Worm (Caenorhabditis elegans) whole organism, L4 larva: Measurements from ENCODE around the gene Y38E10A.8.

Experiments used
- D1046.2 ChIP-seq: fragments of 200-800 bp; sonication (Bioruptor generic); IDR thresholded peaks from 2 replicates; pipeline ENCODE4 v1.3.6; 2022; ENCODE audit warnings: missing genetic modification characterization, missing compliant biosample characterization
- F49E8.2 ChIP-seq: sonication (generic microtip); optimal IDR thresholded peaks from 2 replicates; lab custom pipeline; 2016; ENCODE audit warnings: missing compliant biosample characterization, mild to moderate bottlenecking, missing genetic modification characterization, borderline replicate concordance
- T20F7.1 ChIP-seq: fragments of 200-800 bp; sonication (Bioruptor generic); optimal IDR thresholded peaks from 2 replicates; lab custom pipeline; 2018; ENCODE audit warnings: mild to moderate bottlenecking, missing genetic modification characterization, missing compliant biosample characterization
- Y48G9A.11 ChIP-seq: fragments of 200-800 bp; sonication (Bioruptor generic); IDR thresholded peaks from 2 replicates; pipeline ENCODE4 v1.3.6; 2022; ENCODE audit warnings: missing genetic modification reagents, missing genetic modification characterization, missing compliant biosample characterization
- Y5F2A.4 ChIP-seq: fragments of 200-800 bp; sonication (Bioruptor generic); optimal IDR thresholded peaks from 2 replicates; lab custom pipeline; 2018; ENCODE audit warnings: mild to moderate bottlenecking, missing genetic modification characterization, missing compliant biosample characterization
- ZK546.5 ChIP-seq, 2 experiments: sonication (generic microtip); optimal IDR thresholded peaks; 2 replicates each; lab custom pipeline; 2017; ENCODE audit warnings: missing biosample characterization in 2 of 2, missing genetic modification characterization in 2 of 2
- aha-1 ChIP-seq: fragments of 150-350 bp; peaks from one replicate; lab custom pipeline; 2014; ENCODE audit warnings: missing biosample characterization, missing genetic modification characterization
- ama-1 ChIP-seq: fragments of 150-350 bp; optimal IDR thresholded peaks from 2 replicates; lab custom pipeline; 2014; ENCODE audit warnings: inconsistent platforms, mixed read lengths
- ceh-32 ChIP-seq: sonication (generic microtip); optimal IDR thresholded peaks from 2 replicates; lab custom pipeline; 2016; ENCODE audit warnings: mild to moderate bottlenecking, missing genetic modification characterization, missing compliant biosample characterization; ENCODE audit not compliant: poor library complexity
- ceh-62 ChIP-seq: sonication (generic microtip); optimal IDR thresholded peaks from 2 replicates; lab custom pipeline; 2017; ENCODE audit warnings: missing biosample characterization, missing genetic modification characterization
- ces-1 ChIP-seq: fragments of 150-350 bp; sonication (generic microtip); optimal IDR thresholded peaks from 4 replicates; lab custom pipeline; 2014; ENCODE audit warnings: missing biosample characterization, missing genetic modification reagents, missing genetic modification characterization
- cey-2 ChIP-seq: sonication (generic microtip); optimal IDR thresholded peaks from 3 replicates; lab custom pipeline; 2017; ENCODE audit warnings: missing genetic modification characterization, mild to moderate bottlenecking, missing compliant biosample characterization, antibody characterized with exemption, borderline replicate concordance; ENCODE audit not compliant: insufficient read depth
- ctbp-1 ChIP-seq: fragments of 200-800 bp; sonication (Bioruptor generic); IDR thresholded peaks from 2 replicates; pipeline ENCODE4 v1.3.6; 2022; ENCODE audit warnings: missing genetic modification reagents, missing genetic modification characterization, missing compliant biosample characterization
- daf-16 ChIP-seq, 3 experiments: sonication (generic microtip); optimal IDR thresholded peaks; 2 replicates each; lab custom pipeline; 2016 to 2017; ENCODE audit warnings: missing genetic modification characterization in 3 of 3, missing genetic modification reagents in 3 of 3, mild to moderate bottlenecking in 2 of 3, missing compliant biosample characterization in 2 of 3, missing biosample characterization in 1 of 3, moderate library complexity in 1 of 3
- daf-19 ChIP-seq: fragments of 200-800 bp; sonication (Bioruptor generic); conservative IDR thresholded peaks from 2 replicates; pipeline ENCODE4 v1.3.6; 2022; ENCODE audit warnings: missing genetic modification characterization, missing compliant biosample characterization
- daf-8 ChIP-seq: fragments of 200-800 bp; sonication (Bioruptor generic); IDR thresholded peaks from 2 replicates; pipeline ENCODE4 v1.3.6; 2022; ENCODE audit warnings: missing genetic modification characterization, missing compliant biosample characterization
- dmd-6 ChIP-seq: fragments of 200-800 bp; sonication (Bioruptor generic); IDR thresholded peaks from 2 replicates; pipeline ENCODE4 v1.3.6; 2022; ENCODE audit warnings: missing genetic modification reagents, missing genetic modification characterization, missing compliant biosample characterization
- egl-27 ChIP-seq: sonication (generic microtip); optimal IDR thresholded peaks from 3 replicates; lab custom pipeline; 2017; ENCODE audit warnings: missing biosample characterization, missing genetic modification reagents, missing genetic modification characterization
- fkh-10 ChIP-seq: fragments of 150-350 bp; optimal IDR thresholded peaks from 2 replicates; lab custom pipeline; 2014; ENCODE audit warnings: missing biosample characterization, missing genetic modification reagents, missing genetic modification characterization
- fos-1 ChIP-seq: fragments of 150-350 bp; optimal IDR thresholded peaks from 2 replicates; lab custom pipeline; 2014; ENCODE audit warnings: missing biosample characterization, missing genetic modification characterization
- gei-8 ChIP-seq: fragments of 200-800 bp; sonication (Bioruptor generic); optimal IDR thresholded peaks from 2 replicates; lab custom pipeline; 2018; ENCODE audit warnings: mild to moderate bottlenecking, missing genetic modification characterization, missing compliant biosample characterization
- hif-1 ChIP-seq, 2 experiments: sonication (generic microtip); optimal IDR thresholded peaks; 2 replicates each; lab custom pipeline; 2016 to 2017; ENCODE audit warnings: missing compliant biosample characterization in 2 of 2, missing genetic modification characterization in 2 of 2, missing genetic modification reagents in 2 of 2, missing genotype in 2 of 2, mild to moderate bottlenecking in 1 of 2
- hlh-11 ChIP-seq: fragments of 200-800 bp; sonication (Bioruptor generic); optimal IDR thresholded peaks from 2 replicates; lab custom pipeline; 2018; ENCODE audit warnings: mild to moderate bottlenecking, missing genetic modification characterization, missing compliant biosample characterization
- hlh-30 ChIP-seq: sonication (generic microtip); optimal IDR thresholded peaks from 2 replicates; lab custom pipeline; 2017; ENCODE audit warnings: antibody characterized with exemption, mild to moderate bottlenecking, missing genetic modification characterization, missing compliant biosample characterization; ENCODE audit not compliant: insufficient read depth
- jun-1 ChIP-seq: fragments of 150-350 bp; optimal IDR thresholded peaks from 2 replicates; lab custom pipeline; 2014; ENCODE audit warnings: missing biosample characterization, missing genetic modification reagents, missing genetic modification characterization
- lin-13 ChIP-seq: fragments of 150-350 bp; optimal IDR thresholded peaks from 2 replicates; lab custom pipeline; 2014; ENCODE audit warnings: missing biosample characterization, missing genetic modification reagents, missing genetic modification characterization
- lir-3 ChIP-seq: sonication (generic microtip); optimal IDR thresholded peaks from 2 replicates; lab custom pipeline; 2016; ENCODE audit warnings: mild to moderate bottlenecking, missing genetic modification characterization, missing compliant biosample characterization
- lsy-2 ChIP-seq, 2 experiments: fragments of 150-350 bp in 1 of 2; sonication (generic microtip) in 1 of 2; optimal IDR thresholded peaks; 2 replicates each; lab custom pipeline; 2014 to 2017; ENCODE audit warnings: missing biosample characterization in 2 of 2, missing genetic modification characterization in 2 of 2
- madf-9 ChIP-seq: fragments of 200-800 bp; sonication (Bioruptor generic); conservative IDR thresholded peaks from 2 replicates; pipeline ENCODE4 v1.3.6; 2022; ENCODE audit warnings: missing genetic modification reagents, missing genetic modification characterization, missing compliant biosample characterization
- mdt-29 ChIP-seq: fragments of 200-800 bp; sonication (Bioruptor generic); IDR thresholded peaks from 2 replicates; pipeline ENCODE4 v1.3.6; 2022; ENCODE audit warnings: missing genetic modification reagents, missing genetic modification characterization, missing compliant biosample characterization
- mep-1 ChIP-seq: fragments of 150-350 bp; sonication (generic microtip); optimal IDR thresholded peaks from 3 replicates; lab custom pipeline; 2014; ENCODE audit warnings: missing biosample characterization, missing genetic modification characterization
- mes-2 ChIP-seq: sonication (generic microtip); optimal IDR thresholded peaks from 2 replicates; lab custom pipeline; 2016; ENCODE audit warnings: missing genotype, mild to moderate bottlenecking, missing genetic modification characterization, missing compliant biosample characterization; ENCODE audit not compliant: poor library complexity, severe bottlenecking
- nhr-25 ChIP-seq: sonication (generic microtip); optimal IDR thresholded peaks from 2 replicates; lab custom pipeline; 2017; ENCODE audit warnings: missing genetic modification characterization, mild to moderate bottlenecking, missing compliant biosample characterization, antibody characterized with exemption, moderate library complexity, borderline replicate concordance; ENCODE audit not compliant: insufficient read depth
- nhr-42 ChIP-seq: fragments of 200-800 bp; sonication (Bioruptor generic); IDR thresholded peaks from 2 replicates; pipeline ENCODE4 v1.3.6; 2022; ENCODE audit warnings: missing genetic modification characterization, missing compliant biosample characterization
- nhr-6 ChIP-seq: fragments of 150-350 bp; optimal IDR thresholded peaks from 2 replicates; lab custom pipeline; 2014; ENCODE audit warnings: missing biosample characterization, missing genetic modification characterization
- nhr-77 ChIP-seq: fragments of 150-350 bp; optimal IDR thresholded peaks from 2 replicates; lab custom pipeline; 2014; ENCODE audit warnings: missing biosample characterization, missing genetic modification characterization
- php-3 ChIP-seq: fragments of 200-800 bp; sonication (Bioruptor generic); IDR thresholded peaks from 2 replicates; pipeline ENCODE4 v1.3.6; 2022; ENCODE audit warnings: missing genetic modification reagents, missing genetic modification characterization, missing compliant biosample characterization
- unc-130 ChIP-seq: sonication (generic microtip); optimal IDR thresholded peaks from 2 replicates; lab custom pipeline; 2016; ENCODE audit warnings: missing genetic modification reagents, missing genetic modification characterization, missing compliant biosample characterization
- unc-39 ChIP-seq: sonication (generic microtip); optimal IDR thresholded peaks from 2 replicates; lab custom pipeline; 2017; ENCODE audit warnings: missing biosample characterization, missing genetic modification characterization
- unc-62 ChIP-seq, 3 experiments: fragments of 150-350 bp in 1 of 3; sonication (generic microtip); optimal IDR thresholded peaks in 2 of 3; peaks in 1 of 3; 1 replicate in 1 of 3; 2 replicates in 2 of 3; lab custom pipeline; 2014 to 2017; ENCODE audit warnings: missing biosample characterization in 3 of 3, missing genetic modification characterization in 3 of 3, missing genetic modification reagents in 3 of 3, missing genotype in 1 of 3
- zfp-2 ChIP-seq: sonication (generic microtip); optimal IDR thresholded peaks from 2 replicates; lab custom pipeline; 2016; ENCODE audit warnings: mild to moderate bottlenecking, missing genetic modification characterization, missing compliant biosample characterization
- zfp-3 ChIP-seq: fragments of 200-800 bp; sonication (Bioruptor generic); conservative IDR thresholded peaks from 2 replicates; pipeline ENCODE4 v1.3.6; 2022; ENCODE audit warnings: missing genetic modification reagents, missing genetic modification characterization, missing compliant biosample characterization
- zip-2 ChIP-seq: fragments of 150-350 bp; optimal IDR thresholded peaks from 2 replicates; lab custom pipeline; 2014; ENCODE audit warnings: missing biosample characterization, missing genetic modification characterization

Gene Y38E10A.8

DNA sequence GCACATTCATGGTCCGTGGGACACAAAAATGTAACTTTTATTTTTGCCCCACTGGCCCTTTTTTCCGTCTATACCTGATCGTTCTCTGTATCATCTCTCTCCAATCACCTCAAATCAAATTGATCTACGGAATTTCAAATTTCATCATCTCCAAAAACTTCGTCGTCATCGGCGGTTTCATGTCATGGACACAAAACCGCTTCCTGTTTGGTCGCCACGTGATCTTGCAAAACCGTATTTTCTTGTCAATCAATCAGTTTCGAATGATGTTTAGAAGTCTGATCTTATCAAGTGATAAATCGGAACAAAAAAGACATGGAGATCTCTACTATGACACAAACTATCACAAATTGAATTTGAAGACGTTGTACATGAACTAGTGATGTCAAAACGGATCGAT is 18.7 kb downstream of the Y38E10A.8 start (continued):
- no peak for TF ChIP-seq mep-1 (tag; lab: Kevin White, UChicago)
- TF ChIP-seq nhr-42 (GFP tag; lab: Robert Waterston, UW) = no peak
- TF ChIP-seq unc-39 (tag; lab: Kevin White, UChicago) = no peak
- no peak for TF ChIP-seq ama-1 (lab: Kevin White, UChicago)
- no peak for TF ChIP-seq Y5F2A.4 (GFP tag; lab: Kevin White, UChicago)
- no peak for TF ChIP-seq nhr-6 (tag; lab: Kevin White, UChicago)
- no peak for TF ChIP-seq unc-130 (GFP tag; lab: Kevin White, UChicago)
- no peak for TF ChIP-seq lir-3 (tag; lab: Kevin White, UChicago)
- no peak for TF ChIP-seq ceh-62 (tag; lab: Kevin White, UChicago)
- TF ChIP-seq zfp-3 = no peak
- TF ChIP-seq dmd-6 (GFP tag; lab: Robert Waterston, UW) = peak; percentile 70
- TF ChIP-seq fkh-10 (GFP tag; lab: Kevin White, UChicago) = no peak
- TF ChIP-seq fos-1 (tag; lab: Kevin White, UChicago) = no peak
- TF ChIP-seq mes-2 (tag; lab: Kevin White, UChicago) = no peak
- TF ChIP-seq hif-1 (tag; optimal IDR thresholded peaks at IDR 0.05; lab: Kevin White, UChicago) = peak in 1 of 2 experiments; percentile 86
- TF ChIP-seq aha-1 (tag; lab: Kevin White, UChicago) = peak; percentile 66
- no peak for TF ChIP-seq F49E8.2 (tag; lab: Kevin White, UChicago)
- no peak for TF ChIP-seq zip-2
- no peak for TF ChIP-seq Y48G9A.11 (GFP tag; lab: Robert Waterston, UW)
- TF ChIP-seq T20F7.1 (GFP tag; lab: Kevin White, UChicago) = no peak
- no peak for TF ChIP-seq nhr-77 (tag; lab: Kevin White, UChicago)
- TF ChIP-seq daf-8 (GFP tag; lab: Robert Waterston, UW) = no peak
- no peak for TF ChIP-seq php-3 (GFP tag; lab: Robert Waterston, UW)
- TF ChIP-seq lsy-2 (tag; optimal IDR thresholded peaks at IDR 0.05; lab: Kevin White, UChicago) = no peak
- TF ChIP-seq zfp-2 (tag; lab: Kevin White, UChicago) = no peak
- TF ChIP-seq cey-2 = peak; percentile 79
- no peak for TF ChIP-seq ctbp-1 (GFP tag; lab: Robert Waterston, UW)
- TF ChIP-seq egl-27 = no peak
- peak; percentile 52 for TF ChIP-seq nhr-25 (tag; lab: Kevin White, UChicago)
- TF ChIP-seq gei-8 (GFP tag; lab: Kevin White, UChicago) = no peak
- TF ChIP-seq ZK546.5 (tag; optimal IDR thresholded peaks at IDR 0.05; lab: Kevin White, UChicago) = no peak
- no peak for TF ChIP-seq lin-13 (GFP tag; lab: Kevin White, UChicago)
- no peak for TF ChIP-seq ces-1 (GFP tag; lab: Kevin White, UChicago)
- TF ChIP-seq daf-16 (GFP tag; optimal IDR thresholded peaks at IDR 0.05; lab: Kevin White, UChicago) = no peak
- TF ChIP-seq daf-16 (tag; optimal IDR thresholded peaks at IDR 0.05; lab: Kevin White, UChicago) = no peak
- TF ChIP-seq D1046.2 (GFP tag; lab: Robert Waterston, UW) = no peak
- TF ChIP-seq madf-9 (GFP tag; lab: Robert Waterston, UW) = no peak
- TF ChIP-seq hlh-30 = peak; percentile 54
- no peak for TF ChIP-seq mdt-29 (GFP tag; lab: Robert Waterston, UW)

- TF ChIP-seq unc-62 (GFP tag; optimal IDR thresholded peaks at IDR 0.05 in 1 of 2; lab: Kevin White, UChicago) = peak in 1 of 2 experiments; percentile 96
- TF ChIP-seq unc-62 (tag; optimal IDR thresholded peaks at IDR 0.05; lab: Kevin White, UChicago) = no peak
- TF ChIP-seq ceh-32 (tag; lab: Kevin White, UChicago) = no peak
- no peak for TF ChIP-seq jun-1 (tag; lab: Kevin White, UChicago)
- TF ChIP-seq D1046.2 (GFP tag; lab: Robert Waterston, UW) = 0 out of 2 replicates have a peak, but pooled peaks have one; percentile 10
- TF ChIP-seq hlh-11 (tag; lab: Kevin White, UChicago) = no peak
- peak; percentile 60; the same call in 1 of the 2 replicates for TF ChIP-seq daf-19 (GFP tag; lab: Robert Waterston, UW)
- TF ChIP-seq aha-1 (tag; lab: Kevin White, UChicago) = peak; percentile 69
These were observed 19.2 kb downstream of the Y38E10A.8 start for ce11 chrII:12626120-12626624.
